Fruit fly (Drosophila melanogaster): ENCODE measurements around the gene AdipoR.

Gene AdipoR

DNA sequence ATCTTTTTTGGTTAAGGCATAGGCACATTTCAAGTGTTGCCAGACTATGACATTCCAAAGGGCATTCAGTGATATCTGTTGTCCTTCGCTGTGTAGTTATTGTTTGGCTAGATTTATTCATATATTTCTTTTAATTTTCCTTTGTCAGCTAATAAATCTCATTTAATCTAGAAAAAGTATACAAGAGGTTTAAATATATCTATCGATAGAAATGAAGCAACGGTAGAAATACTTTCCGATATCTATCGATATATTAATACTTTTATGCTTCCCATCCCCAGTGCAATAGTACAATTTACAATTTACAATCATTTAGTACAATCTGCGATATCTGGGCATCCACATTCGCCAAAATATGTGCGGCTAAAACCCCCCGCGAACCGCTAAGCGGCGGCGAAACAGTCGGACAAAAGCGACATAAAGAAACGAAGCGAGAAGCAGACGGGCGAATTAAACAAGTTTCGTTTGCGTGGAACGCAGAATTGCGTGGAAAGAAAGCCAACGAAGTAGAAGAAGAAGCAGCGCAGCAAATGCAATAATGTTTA, 39.8 kb upstream of the AdipoR start, which contains the start of gene Efa6 (continued):
- TF ChIP-seq CG6854 (GFP tag; optimal IDR thresholded peaks at IDR 0.05) (no peak), chinmo (GFP tag; IDR thresholded peaks at IDR 0.05; ENCODE audit: partially characterized antibody) (peak; percentile 95), stwl (tag; optimal IDR thresholded peaks at IDR 0.05) (peak; percentile 78), slp2 (GFP tag; optimal IDR thresholded peaks at IDR 0.05) (no peak), Sry-β (GFP tag; optimal IDR thresholded peaks at IDR 0.05) (no peak), ewg (GFP tag; optimal IDR thresholded peaks at IDR 0.05) (no peak), so (GFP tag; IDR thresholded peaks at IDR 0.05) (no peak), tap (tag; optimal IDR thresholded peaks at IDR 0.05) (peak; percentile 33), CG3995 (GFP tag; optimal IDR thresholded peaks at IDR 0.05) (peak; percentile 95), h (optimal IDR thresholded peaks at IDR 0.05) (no peak), Hey (tag; optimal IDR thresholded peaks at IDR 0.05) (no peak), CG9797 (GFP tag; optimal IDR thresholded peaks at IDR 0.05) (peak; percentile 45), dmrt11E (tag; optimal IDR thresholded peaks at IDR 0.05) (peak; percentile 27), CG14667 (GFP tag; IDR thresholded peaks at IDR 0.05) (no peak), Hr51 (GFP tag; optimal IDR thresholded peaks at IDR 0.05) (peak in 1 of 2 experiments; percentile 8), Poxn (GFP tag; IDR thresholded peaks at IDR 0.05) (no peak), GATAe (GFP tag; conservative IDR thresholded peaks at IDR 0.05) (no peak), ATbp (GFP tag; optimal IDR thresholded peaks at IDR 0.05) (no peak), Dip2 (GFP tag; IDR thresholded peaks at IDR 0.05) (no peak), ato (GFP tag; IDR thresholded peaks at IDR 0.05; ENCODE audit: partially characterized antibody) (peak; percentile 66; the same call in 1 of the 2 replicates), usp (GFP tag; optimal IDR thresholded peaks at IDR 0.05) (no peak), gsb (GFP tag; IDR thresholded peaks at IDR 0.05) (no peak), hbn (GFP tag; IDR thresholded peaks at IDR 0.05; ENCODE audit: partially characterized antibody) (peak; percentile 94), CG3726 (GFP tag; IDR thresholded peaks at IDR 0.05) (no peak), CG10321 (GFP tag; IDR thresholded peaks at IDR 0.05) (no peak), BtbVII (GFP tag; optimal IDR thresholded peaks at IDR 0.05) (no peak), wor (GFP tag; IDR thresholded peaks at IDR 0.05) (no peak), C15 (GFP tag; IDR thresholded peaks at IDR 0.05) (no peak), z (GFP tag; IDR thresholded peaks at IDR 0.05) (no peak), Sox100B (GFP tag; optimal IDR thresholded peaks at IDR 0.05) (no peak), sens-2 (GFP tag; IDR thresholded peaks at IDR 0.05) (no peak), CG11398 (GFP tag; optimal IDR thresholded peaks at IDR 0.05) (no peak), vfl (GFP tag; optimal IDR thresholded peaks at IDR 0.05) (no peak), CG1647 (GFP tag; optimal IDR thresholded peaks at IDR 0.05) (peak; percentile 24), zfh1 (GFP tag; IDR thresholded peaks at IDR 0.05) (no peak), Nf-YC (tag; optimal IDR thresholded peaks at IDR 0.05) (peak; percentile 63), CG32767 (GFP tag; IDR thresholded peaks at IDR 0.05) (no peak), Six4 (GFP tag; optimal IDR thresholded peaks at IDR 0.05) (no peak), CG32772 (GFP tag; IDR thresholded peaks at IDR 0.05) (no peak), Aef1 (GFP tag; IDR thresholded peaks at IDR 0.05) (no peak), D19A (tag; optimal IDR thresholded peaks at IDR 0.05) (peak; percentile 16), CG42726 (GFP tag; IDR thresholded peaks at IDR 0.05; ENCODE audit: partially characterized antibody) (peak; percentile 55; the same call in 1 of the 2 replicates), CG2129 (GFP tag; IDR thresholded peaks at IDR 0.05; ENCODE audit: partially characterized antibody) (peak; percentile 94), tin (GFP tag; optimal IDR thresholded peaks at IDR 0.05) (peak; percentile 54), Dad (GFP tag; optimal IDR thresholded peaks at IDR 0.05) (peak; percentile 14), CG2875 (GFP tag; optimal IDR thresholded peaks at IDR 0.05) (no peak), zfh2 (GFP tag; optimal IDR thresholded peaks at IDR 0.05) (peak; percentile 33), Rfx (GFP tag; IDR thresholded peaks at IDR 0.05) (0 out of 2 replicates have a peak, but pooled peaks have one; percentile 30), CG1832 (GFP tag; optimal IDR thresholded peaks at IDR 0.05) (no peak), sob (GFP tag; IDR thresholded peaks at IDR 0.05) (peak; percentile 31; the same call in 1 of the 2 replicates), lbe (GFP tag; optimal IDR thresholded peaks at IDR 0.05) (peak; percentile 49)
